Fruit fly (Drosophila melanogaster): Measurements from ENCODE around the gene whe.

DNA sequence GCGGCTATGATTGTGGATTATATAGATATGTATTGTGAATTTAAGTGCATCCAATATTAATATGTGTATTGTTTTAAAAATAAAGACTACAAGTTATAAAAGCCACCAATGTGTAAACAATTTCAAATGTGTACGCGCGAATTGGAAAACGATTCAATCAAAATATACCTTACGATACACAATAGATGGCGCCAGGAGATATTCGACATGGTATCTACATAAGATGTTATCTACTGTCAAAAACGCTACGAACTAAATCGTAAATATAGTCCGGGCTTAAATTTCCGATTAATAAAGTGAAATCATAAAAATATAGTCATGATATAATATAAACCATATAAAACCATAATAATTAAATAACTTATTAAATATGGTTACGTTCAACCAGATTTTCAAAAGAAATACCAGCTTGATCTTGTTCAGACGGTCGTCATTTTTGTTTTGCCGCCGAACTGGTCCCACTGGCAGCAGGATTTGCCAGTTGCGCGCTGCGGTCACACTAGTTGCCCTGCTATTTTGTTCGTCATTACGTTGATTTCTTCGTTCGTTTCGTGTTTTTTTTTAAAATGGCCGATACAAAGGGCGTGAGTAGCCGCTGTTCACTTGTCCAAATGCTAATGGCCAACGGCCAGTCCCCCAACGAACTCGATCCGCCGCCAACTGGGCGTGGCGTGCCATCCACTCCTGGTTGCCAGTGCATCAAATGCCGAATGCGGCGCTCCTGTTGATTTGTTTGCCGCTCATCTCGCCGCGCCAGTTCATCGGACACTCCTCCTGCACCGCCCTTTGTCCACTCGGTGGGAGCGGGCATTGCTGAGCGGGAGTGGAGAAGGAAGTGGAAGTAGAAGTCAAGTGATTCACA lies 44.5 kb downstream of the whe start, which contains the start of gene Septin1:
- TF ChIP-seq Sin3A (optimal IDR thresholded peaks at IDR 0.05) (no peak), Myc (optimal IDR thresholded peaks at IDR 0.05) (no peak), h (optimal IDR thresholded peaks at IDR 0.05) (no peak), insv (optimal IDR thresholded peaks at IDR 0.05) (no peak), psq (optimal IDR thresholded peaks at IDR 0.05) (no peak)
